Fruit fly (Drosophila melanogaster): ENCODE data around the gene omd.
A peak's percentile ranks its signal among the peaks of the same experiment; 100 is the strongest.

The omd gene

dm6 chr3R:13713541-13713940 is 26.5 kb upstream of the omd start (continued):
- TF ChIP-seq CG9139 (GFP tag; optimal IDR thresholded peaks at IDR 0.05) (peak; percentile 49), net (GFP tag; optimal IDR thresholded peaks at IDR 0.05) (peak; percentile 34), CG15336 (GFP tag; IDR thresholded peaks at IDR 0.05) (peak; percentile 78), Smox (GFP tag; optimal IDR thresholded peaks at IDR 0.05) (no peak), spab (GFP tag; optimal IDR thresholded peaks at IDR 0.05) (peak; percentile 36), topi (GFP tag; optimal IDR thresholded peaks at IDR 0.05) (no peak), Sox102F (GFP tag; optimal IDR thresholded peaks at IDR 0.05) (no peak), Lpt (GFP tag; optimal IDR thresholded peaks at IDR 0.05) (peak; percentile 39), esn (GFP tag; optimal IDR thresholded peaks at IDR 0.05) (no peak), ss (GFP tag; optimal IDR thresholded peaks at IDR 0.05) (peak; percentile 52 to 68), Ets96B (tag; optimal IDR thresholded peaks at IDR 0.05) (peak; percentile 69), CG11902 (GFP tag; optimal IDR thresholded peaks at IDR 0.05) (no peak), Met (GFP tag; optimal IDR thresholded peaks at IDR 0.05) (no peak), Hr4 (GFP tag; optimal IDR thresholded peaks at IDR 0.05) (peak; percentile 39), fkh (GFP tag; optimal IDR thresholded peaks at IDR 0.05) (peak; percentile 41), vri (GFP tag; optimal IDR thresholded peaks at IDR 0.05) (no peak), fd85E (GFP tag; optimal IDR thresholded peaks at IDR 0.05) (no peak), cyc (GFP tag; optimal IDR thresholded peaks at IDR 0.05) (no peak), Sox14 (GFP tag; optimal IDR thresholded peaks at IDR 0.05) (no peak), CG16779 (tag; optimal IDR thresholded peaks at IDR 0.05) (peak; percentile 40), Hr39 (GFP tag; optimal IDR thresholded peaks at IDR 0.05) (no peak), Eip93F (GFP tag; optimal IDR thresholded peaks at IDR 0.05) (no peak), CG3032 (tag; optimal IDR thresholded peaks at IDR 0.05) (peak; percentile 54), CG32006 (GFP tag; optimal IDR thresholded peaks at IDR 0.05) (peak; percentile 80)

dm6 chr3R:13711735-13712134 is 24.7 kb upstream of the omd start, which contains the start of the genes primo-1 and primo-2:
primo-1 (minus strand) TSS chr3R:13711835.
primo-2 (minus strand) TSS chr3R:13711835.
- TF ChIP-seq CG6163 (GFP tag; IDR thresholded peaks at IDR 0.05) (no peak), Hr4 (GFP tag; optimal IDR thresholded peaks at IDR 0.05) (no peak), Ets96B (tag; optimal IDR thresholded peaks at IDR 0.05) (no peak), CG11294 (GFP tag; IDR thresholded peaks at IDR 0.05) (no peak), Eip75B (GFP tag; optimal IDR thresholded peaks at IDR 0.05) (no peak), CG7368 (GFP tag; optimal IDR thresholded peaks at IDR 0.05) (no peak), svp (GFP tag) (no peak), CG8119 (GFP tag; IDR thresholded peaks at IDR 0.05) (no peak), ss (GFP tag; optimal IDR thresholded peaks at IDR 0.05) (no peak), cyc (GFP tag; optimal IDR thresholded peaks at IDR 0.05) (no peak), Sox15 (GFP tag; optimal IDR thresholded peaks at IDR 0.05) (no peak), CG1621 (tag; optimal IDR thresholded peaks at IDR 0.05) (no peak), Smox (GFP tag; optimal IDR thresholded peaks at IDR 0.05) (no peak), CG6792 (GFP tag; optimal IDR thresholded peaks at IDR 0.05) (no peak), CG9139 (GFP tag; optimal IDR thresholded peaks at IDR 0.05) (no peak), Hr39 (GFP tag; optimal IDR thresholded peaks at IDR 0.05) (no peak), Eip78C (GFP tag) (no peak), Eip93F (GFP tag; optimal IDR thresholded peaks at IDR 0.05) (no peak)

- TF ChIP-seq Lpt (GFP tag; optimal IDR thresholded peaks at IDR 0.05) (no peak), pdm3 (GFP tag; optimal IDR thresholded peaks at IDR 0.05) (peak; percentile 12), topi (GFP tag; optimal IDR thresholded peaks at IDR 0.05) (no peak), Sox15 (GFP tag; optimal IDR thresholded peaks at IDR 0.05) (no peak), CG8319 (GFP tag; optimal IDR thresholded peaks at IDR 0.05) (no peak), CG1621 (tag; optimal IDR thresholded peaks at IDR 0.05) (peak; percentile 84), CG10631 (GFP tag; optimal IDR thresholded peaks at IDR 0.05) (no peak), svp (GFP tag) (peak; percentile 73), lz (GFP tag; optimal IDR thresholded peaks at IDR 0.05) (no peak), Eip93F (GFP tag; optimal IDR thresholded peaks at IDR 0.05) (peak; percentile 7), salr (GFP tag; optimal IDR thresholded peaks at IDR 0.05) (no peak), CG6808 (GFP tag; optimal IDR thresholded peaks at IDR 0.05) (no peak), CG9139 (GFP tag; optimal IDR thresholded peaks at IDR 0.05) (no peak), Met (GFP tag; optimal IDR thresholded peaks at IDR 0.05) (no peak), Ets96B (tag; optimal IDR thresholded peaks at IDR 0.05) (peak; percentile 6), OdsH (GFP tag; optimal IDR thresholded peaks at IDR 0.05) (no peak), acj6 (GFP tag; optimal IDR thresholded peaks at IDR 0.05) (no peak), CG11762 (GFP tag; optimal IDR thresholded peaks at IDR 0.05; ENCODE audit: insufficient read depth) (no peak), Eip75B (GFP tag; optimal IDR thresholded peaks at IDR 0.05) (no peak), dac (GFP tag; optimal IDR thresholded peaks at IDR 0.05) (no peak), Ets21C (GFP tag; optimal IDR thresholded peaks at IDR 0.05) (no peak), Sox14 (GFP tag; optimal IDR thresholded peaks at IDR 0.05) (no peak), Hr4 (GFP tag; optimal IDR thresholded peaks at IDR 0.05) (peak; percentile 6), CG31627 (GFP tag; optimal IDR thresholded peaks at IDR 0.05) (peak; percentile 17), CG8119 (GFP tag; IDR thresholded peaks at IDR 0.05) (no peak), dsx (GFP tag; optimal IDR thresholded peaks at IDR 0.05; ENCODE audit: poor library complexity, severe bottlenecking) (no peak)
Measured at dm6 chr3R:13710645-13711044, 23.6 kb upstream of the omd start.

Data from whole organism, prepupa.